Worm (Caenorhabditis elegans) whole organism, young adult: ENCODE measurements around the gene cec-5.

Experiments
- B0261.1 ChIP-seq: sonication (generic microtip); optimal IDR thresholded peaks from 2 replicates; lab custom pipeline; 2016; ENCODE audit warnings: mild to moderate bottlenecking, missing genetic modification characterization, moderate library complexity, missing compliant biosample characterization
- D2030.7 ChIP-seq: fragments of 200-800 bp; sonication (Bioruptor generic); IDR thresholded peaks from 2 replicates; pipeline ENCODE4 v1.3.6; 2022; ENCODE audit warnings: missing genetic modification reagents, missing genetic modification characterization, missing compliant biosample characterization
- F22D6.2 ChIP-seq: sonication (generic microtip); optimal IDR thresholded peaks from 2 replicates; lab custom pipeline; 2016; ENCODE audit warnings: mild to moderate bottlenecking, missing genetic modification characterization, missing compliant biosample characterization
- F33H1.4 ChIP-seq: fragments of 200-800 bp; sonication (Bioruptor generic); IDR thresholded peaks from 2 replicates; pipeline ENCODE4 v1.3.6; 2022; ENCODE audit warnings: missing genetic modification reagents, missing genetic modification characterization, missing compliant biosample characterization
- F37B4.10 ChIP-seq: fragments of 200-800 bp; sonication (Bioruptor generic); IDR thresholded peaks from 2 replicates; pipeline ENCODE4 v1.3.6; 2022; ENCODE audit warnings: missing genetic modification characterization, missing compliant biosample characterization
- F39B2.1 ChIP-seq: fragments of 200-800 bp; sonication (Bioruptor generic); IDR thresholded peaks from 2 replicates; pipeline ENCODE4 v1.3.6; 2022; ENCODE audit warnings: missing genetic modification reagents, missing genetic modification characterization, missing compliant biosample characterization
- T26A5.8 ChIP-seq: sonication (generic microtip); optimal IDR thresholded peaks from 2 replicates; lab custom pipeline; 2016; ENCODE audit warnings: missing genetic modification characterization, missing compliant biosample characterization
- ama-1 ChIP-seq, 3 experiments: fragments of 150-350 bp in 1 of 3; sonication (generic microtip) in 2 of 3; optimal IDR thresholded peaks; 2 replicates each; lab custom pipeline; 2014 to 2018; ENCODE audit warnings: missing biosample characterization in 2 of 3, missing genetic modification characterization in 2 of 3, missing genetic modification reagents in 2 of 3
- aptf-2 ChIP-seq: fragments of 200-800 bp; sonication (Bioruptor generic); conservative IDR thresholded peaks from 2 replicates; pipeline ENCODE4 v1.3.6; 2022; ENCODE audit warnings: missing genetic modification reagents, missing genetic modification characterization, missing compliant biosample characterization
- attf-5 ChIP-seq: fragments of 200-800 bp; sonication (Bioruptor generic); optimal IDR thresholded peaks from 2 replicates; lab custom pipeline; 2018; ENCODE audit warnings: mild to moderate bottlenecking, missing genetic modification characterization, missing compliant biosample characterization
- cebp-1 ChIP-seq, 2 experiments: fragments of 200-800 bp in 1 of 2; sonication (Bioruptor generic) in 1 of 2; sonication (generic microtip) in 1 of 2; IDR thresholded peaks in 1 of 2; optimal IDR thresholded peaks in 1 of 2; 2 replicates each; pipeline versions ENCODE4 v1.3.6 to Lab custom; 2017 to 2022; ENCODE audit warnings: missing compliant biosample characterization in 2 of 2, missing genetic modification characterization in 2 of 2, mild to moderate bottlenecking in 1 of 2, missing genetic modification reagents in 1 of 2, moderate library complexity in 1 of 2
- ceh-100 ChIP-seq: fragments of 200-800 bp; sonication (Bioruptor generic); IDR thresholded peaks from 2 replicates; pipeline ENCODE4 v1.3.6; 2022; ENCODE audit warnings: missing genetic modification reagents, missing genetic modification characterization, missing compliant biosample characterization
- ceh-40 ChIP-seq: fragments of 200-800 bp; sonication (Bioruptor generic); IDR thresholded peaks from 2 replicates; pipeline ENCODE4 v1.3.6; 2022; ENCODE audit warnings: missing genetic modification characterization, missing compliant biosample characterization
- chd-7 ChIP-seq: sonication (generic microtip); optimal IDR thresholded peaks from 2 replicates; lab custom pipeline; 2016; ENCODE audit warnings: mild to moderate bottlenecking, missing genetic modification characterization, moderate library complexity, missing compliant biosample characterization
- dpff-1 ChIP-seq: sonication (generic microtip); optimal IDR thresholded peaks from 2 replicates; lab custom pipeline; 2017; ENCODE audit warnings: mild to moderate bottlenecking, missing genetic modification characterization, missing compliant biosample characterization
- dpl-1 ChIP-seq: fragments of 150-350 bp; optimal IDR thresholded peaks from 2 replicates; lab custom pipeline; 2014; ENCODE audit warnings: missing biosample characterization, missing genetic modification reagents, missing genetic modification characterization
- him-1 ChIP-seq: sonication (generic microtip); optimal IDR thresholded peaks from 2 replicates; lab custom pipeline; 2016; ENCODE audit warnings: missing genotype, missing genetic modification reagents, missing genetic modification characterization, missing compliant biosample characterization
- hlh-12 ChIP-seq: sonication (generic microtip); optimal IDR thresholded peaks from 2 replicates; lab custom pipeline; 2016; ENCODE audit warnings: missing genetic modification characterization, missing compliant biosample characterization
- hmg-1.2 ChIP-seq: fragments of 200-800 bp; sonication (Bioruptor generic); IDR thresholded peaks from 2 replicates; pipeline ENCODE4 v1.3.6; 2022; ENCODE audit warnings: missing genetic modification reagents, missing genetic modification characterization, missing compliant biosample characterization
- hrde-1 ChIP-seq: sonication (generic microtip); optimal IDR thresholded peaks from 2 replicates; lab custom pipeline; 2016; ENCODE audit warnings: missing genetic modification characterization, mild to moderate bottlenecking, missing compliant biosample characterization, moderate library complexity, missing genotype, missing genetic modification reagents, borderline replicate concordance
- lin-26 ChIP-seq: fragments of 200-800 bp; sonication (Bioruptor generic); IDR thresholded peaks from 2 replicates; pipeline ENCODE4 v1.3.6; 2022; ENCODE audit warnings: missing genetic modification reagents, missing genetic modification characterization, missing compliant biosample characterization
- madf-10 ChIP-seq: sonication (generic microtip); optimal IDR thresholded peaks from 2 replicates; lab custom pipeline; 2016; ENCODE audit warnings: mild to moderate bottlenecking, missing genetic modification characterization, missing compliant biosample characterization
- madf-3 ChIP-seq: fragments of 200-800 bp; sonication (Bioruptor generic); IDR thresholded peaks from 2 replicates; pipeline ENCODE4 v1.3.6; 2022; ENCODE audit warnings: missing genetic modification reagents, missing genetic modification characterization, missing compliant biosample characterization
- mcd-1 ChIP-seq: fragments of 200-800 bp; sonication (Bioruptor generic); IDR thresholded peaks from 2 replicates; pipeline ENCODE4 v1.3.6; 2022; ENCODE audit warnings: missing genetic modification reagents, missing genetic modification characterization, missing compliant biosample characterization
- mxl-1 ChIP-seq: sonication (generic microtip); optimal IDR thresholded peaks from 2 replicates; lab custom pipeline; 2016; ENCODE audit warnings: missing genetic modification characterization, missing compliant biosample characterization
- nfya-1 ChIP-seq: sonication (generic microtip); optimal IDR thresholded peaks from 2 replicates; lab custom pipeline; 2017; ENCODE audit warnings: antibody characterized with exemption, missing compliant biosample characterization, missing genetic modification characterization, borderline replicate concordance; ENCODE audit not compliant: insufficient read depth
- nfya-2 ChIP-seq: fragments of 200-800 bp; sonication (Bioruptor generic); IDR thresholded peaks from 2 replicates; pipeline ENCODE4 v1.3.6; 2022; ENCODE audit warnings: missing genetic modification reagents, missing genetic modification characterization, missing compliant biosample characterization
- nhr-27 ChIP-seq: fragments of 200-800 bp; sonication (Bioruptor generic); optimal IDR thresholded peaks from 2 replicates; lab custom pipeline; 2018; ENCODE audit warnings: mild to moderate bottlenecking, missing genetic modification characterization, moderate library complexity, missing compliant biosample characterization
- nhr-90 ChIP-seq: sonication (generic microtip); optimal IDR thresholded peaks from 2 replicates; lab custom pipeline; 2016; ENCODE audit warnings: missing genotype, mild to moderate bottlenecking, missing genetic modification characterization, missing compliant biosample characterization
- pbrm-1 ChIP-seq: fragments of 200-800 bp; sonication (Bioruptor generic); IDR thresholded peaks from 2 replicates; pipeline ENCODE4 v1.3.6; 2022; ENCODE audit warnings: missing genetic modification reagents, missing genetic modification characterization, missing compliant biosample characterization
- rcor-1 ChIP-seq: fragments of 200-800 bp; sonication (Bioruptor generic); IDR thresholded peaks from 2 replicates; pipeline ENCODE4 v1.3.6; 2022; ENCODE audit warnings: missing genetic modification reagents, missing genetic modification characterization, missing compliant biosample characterization
- snpc-3.4 ChIP-seq: sonication (generic microtip); optimal IDR thresholded peaks from 2 replicates; lab custom pipeline; 2017; ENCODE audit warnings: missing genetic modification characterization, mild to moderate bottlenecking, missing compliant biosample characterization, antibody characterized with exemption, moderate library complexity, missing genotype, missing genetic modification reagents
- tlf-1 ChIP-seq: fragments of 200-800 bp; sonication (Bioruptor generic); optimal IDR thresholded peaks from 2 replicates; lab custom pipeline; 2018; ENCODE audit warnings: mild to moderate bottlenecking, missing genetic modification characterization, missing compliant biosample characterization
- zfh-2 ChIP-seq: fragments of 200-800 bp; sonication (Bioruptor generic); conservative IDR thresholded peaks from 2 replicates; pipeline ENCODE4 v1.3.6; 2022; ENCODE audit warnings: missing genetic modification reagents, missing genetic modification characterization, missing compliant biosample characterization
- ztf-28 ChIP-seq: fragments of 200-800 bp; sonication (Bioruptor generic); IDR thresholded peaks from 2 replicates; pipeline ENCODE4 v1.3.6; 2022; ENCODE audit warnings: missing genetic modification reagents, missing genetic modification characterization, missing compliant biosample characterization

Gene cec-5

DNA sequence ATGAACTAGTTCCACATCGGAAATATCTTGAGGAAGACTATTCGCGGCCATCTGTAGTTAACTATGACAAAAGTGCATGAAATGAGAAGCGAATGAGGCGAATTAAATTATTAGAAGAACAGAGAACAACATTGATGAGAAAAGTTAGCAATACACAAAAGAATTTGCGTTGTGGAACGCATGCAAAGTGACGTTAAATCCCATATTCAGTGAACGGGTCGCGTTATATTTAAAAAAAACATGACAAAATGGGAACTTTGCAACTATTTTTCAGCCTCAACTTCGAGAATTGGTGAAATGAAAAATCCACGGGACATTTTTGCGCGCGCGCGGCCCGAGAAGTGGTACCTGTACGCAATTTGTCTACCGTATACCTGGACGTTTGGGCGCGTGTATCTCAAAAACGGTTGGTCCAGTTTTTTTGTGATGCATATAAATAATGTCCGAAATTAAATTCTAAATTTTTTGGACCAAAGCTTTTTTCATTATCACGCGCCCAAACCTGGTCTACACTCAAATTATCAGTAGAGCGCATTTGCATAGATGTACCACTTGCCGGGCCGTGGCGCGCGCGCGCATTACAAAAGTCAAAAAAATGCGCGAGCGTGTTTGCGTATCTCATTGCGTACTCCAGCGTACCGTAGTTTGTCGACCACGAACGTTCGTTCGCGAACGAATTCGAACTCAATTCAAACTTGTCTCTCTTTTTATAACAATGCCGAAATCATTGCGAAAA is 31.9 kb downstream of the cec-5 start, which contains the start of the genes cdd-2 and oef-1 (continued):
- TF ChIP-seq F22D6.2 (tag; lab: Kevin White, UChicago), result no peak
- no peak for TF ChIP-seq hlh-12
- TF ChIP-seq nfya-1, result no peak
- no peak for TF ChIP-seq nhr-27 (tag; lab: Kevin White, UChicago)
- TF ChIP-seq hrde-1 (tag; lab: Kevin White, UChicago), result peak; percentile 10
- TF ChIP-seq nhr-90 (tag; lab: Kevin White, UChicago), result no peak
- peak; percentile 84 for TF ChIP-seq rcor-1 (GFP tag; lab: Robert Waterston, UW)
- TF ChIP-seq nfya-2 (GFP tag; lab: Robert Waterston, UW), result no peak
- peak; percentile 94 for TF ChIP-seq mcd-1 (GFP tag; lab: Robert Waterston, UW)
- TF ChIP-seq F37B4.10 (GFP tag; lab: Robert Waterston, UW), result no peak
- peak; percentile 65 for TF ChIP-seq dpl-1 (GFP tag; lab: Kevin White, UChicago)
- TF ChIP-seq ztf-28 (GFP tag; lab: Robert Waterston, UW), result peak; percentile 96
- no peak for TF ChIP-seq mxl-1 (tag; lab: Kevin White, UChicago)

DNA sequence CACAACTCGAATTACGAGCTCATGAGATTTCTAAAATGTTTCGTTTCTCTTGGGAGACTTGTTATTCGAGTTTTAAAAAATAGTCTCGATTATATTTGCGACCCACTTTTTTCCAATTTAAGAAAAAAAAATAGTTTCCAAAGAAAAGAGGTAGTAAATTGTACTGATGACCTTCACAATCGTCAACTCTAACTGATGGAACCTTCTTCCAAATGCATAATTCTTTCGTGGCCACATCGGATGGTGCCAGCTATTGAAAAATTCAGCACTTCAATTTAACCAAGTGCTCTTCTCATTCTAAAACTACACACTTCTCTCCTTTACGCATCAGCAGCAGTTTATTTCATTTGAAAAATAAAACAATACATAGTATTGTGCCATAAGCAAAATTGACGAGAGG is 36.2 kb downstream of the cec-5 start:
- no peak for TF ChIP-seq D2030.7 (GFP tag; lab: Robert Waterston, UW)
- TF ChIP-seq cebp-1 (GFP tag; IDR thresholded peaks at IDR 0.05; lab: Robert Waterston, UW), result no peak
- TF ChIP-seq cebp-1 (tag; optimal IDR thresholded peaks at IDR 0.05; lab: Kevin White, UChicago), result no peak
- no peak for TF ChIP-seq F39B2.1
- TF ChIP-seq ceh-40, result no peak
- no peak for TF ChIP-seq madf-3 (GFP tag; lab: Robert Waterston, UW)
- no peak for TF ChIP-seq dpff-1 (tag; lab: Kevin White, UChicago)
- peak; percentile 70 for TF ChIP-seq him-1 (tag; lab: Kevin White, UChicago)
- TF ChIP-seq tlf-1, result no peak
- TF ChIP-seq madf-10 (tag; lab: Kevin White, UChicago), result no peak
- no peak for TF ChIP-seq F37B4.10 (GFP tag; lab: Robert Waterston, UW)
- TF ChIP-seq snpc-3.4, result no peak
- no peak for TF ChIP-seq ama-1 (optimal IDR thresholded peaks at IDR 0.05; lab: Kevin White, UChicago)
- peak in 1 of 2 experiments; percentile 11 for TF ChIP-seq ama-1 (GFP tag; optimal IDR thresholded peaks at IDR 0.05; lab: Kevin White, UChicago)
- peak; percentile 37 for TF ChIP-seq hrde-1 (tag; lab: Kevin White, UChicago)
- TF ChIP-seq hmg-1.2 (GFP tag; lab: Robert Waterston, UW), result no peak
- TF ChIP-seq aptf-2, result no peak

DNA sequence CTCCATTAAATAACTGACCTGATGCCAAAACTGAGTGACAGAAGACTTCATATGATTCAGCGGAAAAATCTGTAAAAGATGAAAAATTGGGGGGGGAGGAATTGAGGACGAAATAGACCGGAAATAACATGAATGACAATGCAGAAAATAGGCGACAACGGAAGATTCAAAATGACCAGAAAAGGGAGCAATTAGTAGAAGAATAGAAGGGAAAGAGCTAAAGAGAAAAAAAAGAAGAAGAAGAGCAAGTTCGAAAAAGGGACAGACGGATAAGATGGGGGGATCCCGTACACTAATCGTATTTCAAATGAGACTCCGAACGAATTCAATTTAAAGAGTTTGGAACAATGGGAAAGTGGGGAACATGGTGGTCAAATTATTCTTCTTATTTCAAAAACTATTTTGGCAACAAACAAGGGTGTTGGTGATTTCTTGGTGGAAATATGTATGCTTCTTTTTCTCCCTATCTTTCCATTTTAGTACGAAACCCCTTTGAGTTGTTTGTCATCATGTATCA is 37.4 kb downstream of the cec-5 start, which contains the start of gene R05G6.10:
R05G6.10 (minus strand) TSS at position 51 of the 517 bp plus-strand sequence.
- TF ChIP-seq attf-5 (GFP tag; lab: Kevin White, UChicago) (no peak), B0261.1 (tag; lab: Kevin White, UChicago) (no peak), T26A5.8 (no peak), chd-7 (tag; lab: Kevin White, UChicago) (no peak)

DNA sequence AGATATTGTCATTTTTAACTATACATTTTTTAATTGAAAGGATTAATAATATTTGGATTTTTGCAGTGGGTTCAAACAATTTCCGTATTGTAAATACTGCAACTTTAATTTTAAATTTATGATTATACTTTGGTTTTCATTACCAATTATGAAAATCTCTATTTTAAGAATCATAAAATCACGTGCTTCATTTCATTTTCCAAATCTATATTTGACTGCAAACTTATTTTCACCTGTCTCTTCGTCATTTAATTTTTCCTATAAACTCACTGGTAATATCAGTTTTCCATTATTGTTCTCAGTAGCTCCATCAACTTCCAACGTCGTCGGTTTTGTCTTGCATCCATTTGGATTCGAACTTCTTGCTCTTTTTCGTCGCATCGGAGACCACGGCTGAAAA is 47.6 kb downstream of the cec-5 start, which contains the start of gene R05G6.1:
R05G6.1 (plus strand) TSS at position 301 of the 400 bp plus-strand sequence.
- no peak for TF ChIP-seq lin-26 (GFP tag; lab: Robert Waterston, UW)
- TF ChIP-seq F33H1.4, result no peak
- TF ChIP-seq zfh-2 (GFP tag; lab: Robert Waterston, UW), result no peak
- no peak for TF ChIP-seq pbrm-1 (GFP tag; lab: Robert Waterston, UW)
- no peak for TF ChIP-seq ceh-100 (GFP tag; lab: Robert Waterston, UW)
- no peak for TF ChIP-seq nhr-27 (tag; lab: Kevin White, UChicago)
